Worm (Caenorhabditis elegans): Measurements from ENCODE around the gene F31E9.6.

DNA sequence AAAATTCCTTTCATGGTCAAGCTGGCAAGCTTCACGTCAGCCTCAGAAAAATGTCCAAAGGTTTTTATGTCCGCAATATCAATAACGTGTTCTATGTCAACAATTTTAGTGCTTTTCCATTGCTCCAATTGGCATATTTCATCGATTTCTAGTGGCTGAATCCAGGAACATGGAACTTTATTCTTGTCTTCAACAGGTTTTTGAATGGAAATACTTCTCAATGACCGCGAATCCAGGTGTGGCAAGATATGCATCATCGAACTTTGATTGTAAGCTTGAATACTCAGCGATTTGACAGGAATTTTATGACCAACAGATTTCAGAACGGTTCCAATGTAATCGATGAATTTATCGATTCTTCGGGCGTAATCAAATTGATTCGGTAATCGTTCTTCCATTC lies 16.3 kb downstream of the F31E9.6 start:
- TF ChIP-seq unc-62 (GFP tag; optimal IDR thresholded peaks at IDR 0.05) = no peak
- TF ChIP-seq zag-1 (tag; optimal IDR thresholded peaks at IDR 0.05) = no peak
- no peak for TF ChIP-seq ceh-82 (tag; optimal IDR thresholded peaks at IDR 0.05)
- no peak for TF ChIP-seq nhr-76 (tag; optimal IDR thresholded peaks at IDR 0.05)
- TF ChIP-seq fkh-10 (GFP tag; optimal IDR thresholded peaks at IDR 0.05) = no peak
- TF ChIP-seq fos-1 (tag; optimal IDR thresholded peaks at IDR 0.05) = no peak
- no peak for TF ChIP-seq pha-4 (tag; optimal IDR thresholded peaks at IDR 0.05)
- TF ChIP-seq ceh-9 (tag; optimal IDR thresholded peaks at IDR 0.05) = no peak
- TF ChIP-seq lsy-12 (tag; optimal IDR thresholded peaks at IDR 0.05) = no peak
- no peak for TF ChIP-seq ZK546.5 (tag; optimal IDR thresholded peaks at IDR 0.05)
- no peak for TF ChIP-seq nhr-11 (tag; optimal IDR thresholded peaks at IDR 0.05)
- TF ChIP-seq eor-1 (tag; optimal IDR thresholded peaks at IDR 0.05) = no peak
- no peak for TF ChIP-seq mdl-1 (tag; optimal IDR thresholded peaks at IDR 0.05)
- no peak for TF ChIP-seq ceh-28 (tag; optimal IDR thresholded peaks at IDR 0.05)

All from whole organism, L3 larva.